Worm (Caenorhabditis elegans): Measurements from ENCODE around the gene Y73B6BL.29.

- no peak for TF ChIP-seq aly-1 (tag; optimal IDR thresholded peaks at IDR 0.05)
- TF ChIP-seq ceh-36 (tag; optimal IDR thresholded peaks at IDR 0.05) = no peak
- TF ChIP-seq pes-1 (GFP tag; IDR thresholded peaks at IDR 0.05) = no peak
- no peak for TF ChIP-seq tra-4 (tag; optimal IDR thresholded peaks at IDR 0.05)
- TF ChIP-seq flt-1 (GFP tag; IDR thresholded peaks at IDR 0.05) = no peak
- TF ChIP-seq ama-1 (optimal IDR thresholded peaks at IDR 0.05) = no peak
- TF ChIP-seq tbx-11 (GFP tag; IDR thresholded peaks at IDR 0.05) = no peak
- no peak for TF ChIP-seq hnd-1 (tag; optimal IDR thresholded peaks at IDR 0.05)
- TF ChIP-seq tbx-37 (GFP tag; conservative IDR thresholded peaks at IDR 0.05) = no peak
- no peak for TF ChIP-seq scrt-1 (GFP tag; IDR thresholded peaks at IDR 0.05)
- TF ChIP-seq sea-1 (GFP tag; conservative IDR thresholded peaks at IDR 0.05) = no peak
- no peak for TF ChIP-seq hmbx-1 (tag; optimal IDR thresholded peaks at IDR 0.05)
- TF ChIP-seq ceh-13 (GFP tag; optimal IDR thresholded peaks at IDR 0.05) = no peak
Observed at ce11 chrIV:6372993-6373392, 51.3 kb downstream of the Y73B6BL.29 start, which contains the start of gene smg-3.

All from whole organism, early embryonic.